Worm (Caenorhabditis elegans) whole organism, L4 larva: Measurements from ENCODE around the gene rpl-26.

ENCODE experiments used
- D1046.2 ChIP-seq: fragments of 200-800 bp; sonication (Bioruptor generic); IDR thresholded peaks from 2 replicates; pipeline ENCODE4 v1.3.6; 2022; ENCODE audit warnings: missing genetic modification characterization, missing compliant biosample characterization
- aly-2 ChIP-seq: sonication (generic microtip); optimal IDR thresholded peaks from 2 replicates; lab custom pipeline; 2018; ENCODE audit warnings: missing biosample characterization, missing genetic modification characterization
- fkh-10 ChIP-seq: fragments of 150-350 bp; optimal IDR thresholded peaks from 2 replicates; lab custom pipeline; 2014; ENCODE audit warnings: missing biosample characterization, missing genetic modification reagents, missing genetic modification characterization
- lin-39 ChIP-seq: fragments of 150-350 bp; optimal IDR thresholded peaks from 2 replicates; lab custom pipeline; 2014; ENCODE audit warnings: missing biosample characterization, missing genetic modification reagents, missing genetic modification characterization
- snpc-4 ChIP-seq: fragments of 150-350 bp; optimal IDR thresholded peaks from 2 replicates; lab custom pipeline; 2014; ENCODE audit warnings: missing biosample characterization, missing genetic modification characterization
- unc-130 ChIP-seq: sonication (generic microtip); optimal IDR thresholded peaks from 2 replicates; lab custom pipeline; 2016; ENCODE audit warnings: missing genetic modification reagents, missing genetic modification characterization, missing compliant biosample characterization
- zfp-3 ChIP-seq: fragments of 200-800 bp; sonication (Bioruptor generic); conservative IDR thresholded peaks from 2 replicates; pipeline ENCODE4 v1.3.6; 2022; ENCODE audit warnings: missing genetic modification reagents, missing genetic modification characterization, missing compliant biosample characterization

DNA sequence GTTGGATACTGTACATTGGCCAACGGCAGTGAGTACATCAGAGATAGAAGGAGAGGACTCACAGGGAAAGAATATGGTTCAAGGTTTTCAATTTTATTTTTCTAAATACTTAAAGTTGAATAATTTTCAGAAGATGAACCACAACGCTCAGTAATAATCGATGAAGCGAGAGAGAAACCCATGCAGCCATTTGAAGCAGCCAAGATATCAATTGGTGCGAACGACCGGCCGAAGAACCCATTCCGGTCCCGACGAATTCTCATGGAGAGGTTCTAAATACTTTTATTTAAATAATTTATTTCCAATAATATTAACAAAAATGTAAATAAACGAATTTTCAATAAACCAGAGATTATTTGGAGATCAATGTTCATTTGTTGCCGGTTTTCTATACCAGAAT lies 2.4 kb upstream of the rpl-26 start, which contains the start of gene pigg-1:
- TF ChIP-seq unc-130 (GFP tag; lab: Kevin White, UChicago) = no peak
- no peak for TF ChIP-seq D1046.2 (GFP tag; lab: Robert Waterston, UW)
- no peak for TF ChIP-seq snpc-4 (tag; lab: Kevin White, UChicago)
- TF ChIP-seq zfp-3 (GFP tag; lab: Robert Waterston, UW) = no peak
- no peak for TF ChIP-seq lin-39 (tag; lab: Kevin White, UChicago)
- TF ChIP-seq fkh-10 (GFP tag; lab: Kevin White, UChicago) = no peak
- no peak for TF ChIP-seq aly-2 (tag; lab: Kevin White, UChicago)
